Worm (Caenorhabditis elegans) whole organism, midembryonic: Measurements from ENCODE around the gene C01G5.7.

Source experiments
- T22C8.4 ChIP-seq: fragments of 200-800 bp; sonication (Bioruptor generic); IDR thresholded peaks from 2 replicates; pipeline ENCODE4 v1.3.6; 2022; ENCODE audit warnings: missing genetic modification characterization, missing compliant biosample characterization
- cog-1 ChIP-seq: sonication (generic microtip); optimal IDR thresholded peaks from 2 replicates; lab custom pipeline; 2016; ENCODE audit warnings: missing genetic modification characterization, missing compliant biosample characterization
- flt-1 ChIP-seq: fragments of 200-800 bp; sonication (Bioruptor generic); IDR thresholded peaks from 2 replicates; pipeline ENCODE4 v1.3.6; 2022; ENCODE audit warnings: missing genetic modification characterization, missing compliant biosample characterization
- klf-2 ChIP-seq: fragments of 200-800 bp; sonication (Bioruptor generic); conservative IDR thresholded peaks from 2 replicates; pipeline ENCODE4 v1.3.6; 2022; ENCODE audit warnings: missing genetic modification reagents, missing genetic modification characterization, missing compliant biosample characterization
- med-1 ChIP-seq: sonication (generic microtip); optimal IDR thresholded peaks from 2 replicates; lab custom pipeline; 2017; ENCODE audit warnings: missing genetic modification characterization, mild to moderate bottlenecking, missing compliant biosample characterization, antibody characterized with exemption, missing genetic modification reagents; ENCODE audit not compliant: insufficient read depth
- ref-1 ChIP-seq: fragments of 200-800 bp; sonication (Bioruptor generic); conservative IDR thresholded peaks from 2 replicates; pipeline ENCODE4 v1.3.6; 2022; ENCODE audit warnings: missing genetic modification reagents, missing genetic modification characterization, missing compliant biosample characterization
- tab-1 ChIP-seq: fragments of 200-800 bp; sonication (Bioruptor generic); IDR thresholded peaks from 2 replicates; pipeline ENCODE4 v1.3.6; 2022; ENCODE audit warnings: missing genetic modification characterization, missing compliant biosample characterization
- ztf-23 ChIP-seq: fragments of 200-800 bp; sonication (Bioruptor generic); IDR thresholded peaks from 2 replicates; pipeline ENCODE4 v1.3.6; 2022; ENCODE audit warnings: missing genetic modification reagents, missing genetic modification characterization, missing compliant biosample characterization
- ztf-29 ChIP-seq: fragments of 200-800 bp; sonication (Bioruptor generic); IDR thresholded peaks from 2 replicates; pipeline ENCODE4 v1.3.6; 2022; ENCODE audit warnings: missing genetic modification reagents, missing genetic modification characterization, missing compliant biosample characterization

Gene C01G5.7

DNA sequence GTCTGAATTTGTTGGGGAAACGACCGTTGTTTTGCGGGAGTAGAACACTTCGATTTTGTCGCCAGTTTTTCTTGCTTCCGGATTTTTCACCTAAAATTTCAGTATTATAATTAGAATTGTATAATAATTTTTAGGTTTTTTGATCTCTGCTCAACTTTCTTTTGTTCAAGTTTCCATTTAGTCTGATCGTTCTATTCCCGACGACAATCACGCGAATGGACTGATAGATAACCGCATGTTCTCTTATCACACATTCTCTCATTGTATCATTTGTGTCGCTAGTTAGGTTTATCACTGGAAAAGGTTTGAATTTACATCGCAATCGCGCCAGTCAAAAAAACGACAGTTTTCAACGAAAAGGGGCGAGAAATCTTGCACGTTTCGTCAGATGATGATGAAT is 36.9 kb downstream of the C01G5.7 start:
- no peak for TF ChIP-seq med-1 (GFP tag; lab: Kevin White, UChicago)

DNA sequence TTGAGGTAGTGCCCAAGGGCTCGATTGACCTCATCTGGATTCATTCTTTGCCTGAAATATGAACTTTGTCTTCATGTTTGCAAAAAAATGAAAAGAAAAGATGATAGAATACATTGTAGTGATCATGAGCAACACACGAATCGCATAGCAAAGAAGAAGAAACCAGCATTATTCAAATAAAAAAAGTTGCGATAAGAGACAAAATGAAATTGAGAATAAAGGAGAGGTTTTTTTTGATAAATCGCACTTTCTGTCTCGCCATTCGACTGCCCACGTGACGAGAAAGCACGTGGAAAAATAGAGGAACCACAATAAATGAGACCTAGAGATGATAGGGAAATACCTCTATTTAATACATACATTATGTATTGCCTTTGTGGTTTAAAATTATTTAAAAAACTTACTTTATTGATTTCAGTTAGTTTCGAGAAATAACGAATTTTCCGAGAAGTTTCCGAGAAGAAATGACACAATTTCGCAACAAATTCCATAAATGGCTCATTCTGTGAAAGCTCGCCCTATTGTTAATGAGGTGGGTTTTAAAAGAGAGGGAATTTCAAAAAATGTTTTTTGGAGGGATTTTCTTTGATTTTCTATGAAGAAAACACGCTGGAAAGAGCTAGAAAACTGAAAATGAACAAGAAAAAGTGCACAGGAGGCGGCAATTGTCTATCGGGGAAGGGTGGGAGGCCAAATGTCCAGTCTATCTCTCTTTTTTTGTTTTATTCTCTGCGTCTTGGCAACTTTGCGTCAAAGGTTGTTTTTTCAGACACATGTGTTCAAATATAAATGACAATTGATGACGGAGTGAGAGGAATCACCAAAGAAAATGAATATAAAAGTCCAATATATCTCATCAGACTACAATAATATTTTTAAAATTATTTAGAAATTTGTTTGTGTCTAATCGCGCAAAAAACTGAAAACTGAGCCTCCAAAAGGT is 37.7 kb downstream of the C01G5.7 start, which contains the start of gene paqr-1:
TSS of gene paqr-1 (minus strand) at position 51 of the 943 bp plus-strand sequence.
- no peak for TF ChIP-seq tab-1 (GFP tag; lab: Robert Waterston, UW)
- no peak for TF ChIP-seq ztf-23 (GFP tag; lab: Robert Waterston, UW)

ce11 chrIV:6556624-6557368 is 38.8 kb downstream of the C01G5.7 start, which contains the start of gene try-3:
try-3 (plus strand) TSS chrIV:6557155.
- TF ChIP-seq tab-1 (GFP tag; lab: Robert Waterston, UW) (peak; percentile 85), med-1 (GFP tag; lab: Kevin White, UChicago) (peak; percentile 43), ref-1 (GFP tag; lab: Robert Waterston, UW) (peak; percentile 71; the same call in 1 of the 2 replicates), cog-1 (tag; lab: Kevin White, UChicago) (peak; percentile 56), klf-2 (0 out of 2 replicates have a peak, but pooled peaks have one; percentile 59), ztf-23 (GFP tag; lab: Robert Waterston, UW) (peak; percentile 84), ztf-29 (0 out of 2 replicates have a peak, but pooled peaks have one; percentile 46), flt-1 (GFP tag; lab: Robert Waterston, UW) (peak; percentile 92), T22C8.4 (GFP tag; lab: Robert Waterston, UW) (peak; percentile 46; the same call in 1 of the 2 replicates)

- TF ChIP-seq ztf-29 (no peak), cog-1 (tag; lab: Kevin White, UChicago) (no peak), ref-1 (GFP tag; lab: Robert Waterston, UW) (no peak), klf-2 (no peak), flt-1 (GFP tag; lab: Robert Waterston, UW) (no peak), ztf-23 (GFP tag; lab: Robert Waterston, UW) (no peak), T22C8.4 (GFP tag; lab: Robert Waterston, UW) (no peak), tab-1 (GFP tag; lab: Robert Waterston, UW) (no peak), med-1 (GFP tag; lab: Kevin White, UChicago) (no peak)
Observed at ce11 chrIV:6560434-6560833, 42.5 kb downstream of the C01G5.7 start, which contains the start of gene best-9. best-9 (plus strand) TSS chrIV:6560734.

- TF ChIP-seq flt-1 (GFP tag; lab: Robert Waterston, UW) (no peak), T22C8.4 (GFP tag; lab: Robert Waterston, UW) (no peak), ref-1 (GFP tag; lab: Robert Waterston, UW) (no peak), tab-1 (GFP tag; lab: Robert Waterston, UW) (no peak), klf-2 (no peak), med-1 (GFP tag; lab: Kevin White, UChicago) (no peak), cog-1 (tag; lab: Kevin White, UChicago) (no peak), ztf-23 (GFP tag; lab: Robert Waterston, UW) (no peak), ztf-29 (no peak)
Observed at ce11 chrIV:6562039-6562438, 44.1 kb downstream of the C01G5.7 start.

DNA sequence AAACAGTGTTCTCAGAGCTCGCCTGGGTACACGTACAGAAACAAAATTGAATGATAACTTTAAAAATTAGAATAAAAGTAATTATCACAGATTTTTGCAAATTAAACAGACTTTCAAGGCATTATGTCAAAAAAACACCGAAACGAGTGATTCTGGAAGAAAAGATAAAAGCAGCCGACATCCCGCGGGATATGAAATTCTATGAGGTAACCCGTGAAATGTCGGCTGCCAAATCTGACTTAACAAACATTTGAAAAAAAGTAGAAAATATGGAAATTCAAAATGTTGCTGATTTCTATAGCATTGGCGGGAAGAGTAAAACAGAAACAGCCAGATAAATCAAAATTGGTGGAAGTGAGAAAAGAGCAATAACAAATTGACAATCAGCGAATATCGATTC is 47.6 kb downstream of the C01G5.7 start:
- no peak for TF ChIP-seq T22C8.4 (GFP tag; lab: Robert Waterston, UW)
- no peak for TF ChIP-seq ref-1 (GFP tag; lab: Robert Waterston, UW)
- no peak for TF ChIP-seq klf-2
- no peak for TF ChIP-seq ztf-29
- no peak for TF ChIP-seq tab-1 (GFP tag; lab: Robert Waterston, UW)
- TF ChIP-seq ztf-23 (GFP tag; lab: Robert Waterston, UW), result no peak
- no peak for TF ChIP-seq flt-1 (GFP tag; lab: Robert Waterston, UW)
- no peak for TF ChIP-seq med-1 (GFP tag; lab: Kevin White, UChicago)
- TF ChIP-seq cog-1 (tag; lab: Kevin White, UChicago), result no peak
